Worm (Caenorhabditis elegans): ENCODE measurements around the gene lgc-36.

Gene lgc-36

DNA sequence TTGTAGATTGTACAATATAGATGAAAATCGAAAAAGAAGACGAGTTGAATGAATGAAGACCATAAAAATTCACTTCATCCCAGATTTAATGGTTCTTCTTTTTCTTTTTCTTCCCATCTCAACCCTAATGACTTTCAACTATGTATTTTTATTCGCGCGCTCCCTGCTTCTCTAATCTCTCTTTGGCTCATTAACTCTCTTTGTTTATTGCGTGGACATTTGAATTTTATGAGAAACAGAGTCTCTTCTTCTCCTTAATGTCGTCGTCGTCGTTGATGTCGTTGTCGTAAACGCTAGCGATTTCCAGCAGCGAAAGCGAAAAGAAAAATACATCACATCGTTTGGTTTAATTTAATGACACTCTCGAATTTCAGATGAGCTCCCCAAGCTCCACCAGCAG is 44.2 kb downstream of the lgc-36 start:
- TF ChIP-seq him-1 (tag; optimal IDR thresholded peaks at IDR 0.05) (no peak), dao-5 (tag; optimal IDR thresholded peaks at IDR 0.05) (no peak)

DNA sequence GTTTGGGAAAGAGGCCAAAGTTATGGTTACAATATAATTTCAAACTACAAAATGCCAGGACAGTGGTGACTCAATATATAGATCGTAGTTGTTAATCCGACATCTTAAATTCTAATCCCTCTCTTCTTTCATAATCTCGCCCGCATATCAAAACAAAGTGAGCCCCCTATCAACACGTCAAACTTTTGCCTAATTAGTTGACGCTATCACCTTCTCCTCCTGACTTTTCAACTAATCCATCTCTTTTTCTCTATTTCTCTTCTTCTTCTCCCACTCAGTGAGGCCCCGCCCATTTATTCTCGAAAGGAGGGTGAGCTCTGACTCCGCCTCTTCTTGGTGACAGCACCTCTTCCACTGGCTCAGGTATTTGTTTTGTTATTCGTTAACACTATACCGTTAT is 47.5 kb downstream of the lgc-36 start:
- TF ChIP-seq him-1 (tag; optimal IDR thresholded peaks at IDR 0.05), result no peak
- no peak for TF ChIP-seq W03F9.2 (tag; optimal IDR thresholded peaks at IDR 0.05)
- no peak for TF ChIP-seq dao-5 (tag; optimal IDR thresholded peaks at IDR 0.05)

ce11 chrV:11209452-11210188 is 49.2 kb downstream of the lgc-36 start:
- TF ChIP-seq dao-5 (tag; optimal IDR thresholded peaks at IDR 0.05) (no peak), W03F9.2 (tag; optimal IDR thresholded peaks at IDR 0.05) (no peak), him-1 (tag; optimal IDR thresholded peaks at IDR 0.05) (no peak)

All from whole organism, L4/young adult.